Fruit fly (Drosophila melanogaster) whole organism, embryonic: Measurements from ENCODE around the gene BthD.

Experiments used
- ATbp ChIP-seq: fragments of 200-800 bp; sonication (Bioruptor generic); optimal IDR thresholded peaks from 2 replicates; lab custom pipeline; 2017; ENCODE audit warnings: missing biosample characterization, mild to moderate bottlenecking, missing genetic modification characterization, missing genetic modification reagents
- Adf1 ChIP-seq: fragments of 200-800 bp; sonication (Bioruptor generic); IDR thresholded peaks from 2 replicates; pipeline ENCODE4 v1.3.6; 2022; ENCODE audit warnings: missing biosample characterization, missing genetic modification characterization
- BEAF-32 ChIP-seq: fragments of 200-800 bp; sonication (Bioruptor generic); optimal IDR thresholded peaks from 3 replicates; lab custom pipeline; 2017; ENCODE audit warnings: missing biosample characterization, missing genetic modification characterization, mild to moderate bottlenecking, moderate library complexity, missing genetic modification reagents
- CG10565 ChIP-seq: fragments of 200-800 bp; sonication (Bioruptor generic); optimal IDR thresholded peaks from 3 replicates; lab custom pipeline; 2016; ENCODE audit warnings: missing biosample characterization, mild to moderate bottlenecking, missing genetic modification characterization
- CG11723 ChIP-seq: fragments of 200-800 bp; sonication (Bioruptor generic); optimal IDR thresholded peaks from 2 replicates; lab custom pipeline; 2017; ENCODE audit warnings: missing biosample characterization, mild to moderate bottlenecking, missing genetic modification characterization
- CG14441 ChIP-seq: fragments of 200-800 bp; sonication (Bioruptor generic); IDR thresholded peaks from 2 replicates; pipeline ENCODE4 v1.3.6; 2022; ENCODE audit warnings: missing biosample characterization, missing genetic modification characterization
- CG15073 ChIP-seq: fragments of 200-800 bp; sonication (Bioruptor generic); optimal IDR thresholded peaks from 2 replicates; lab custom pipeline; 2016; ENCODE audit warnings: missing biosample characterization, missing genetic modification characterization
- CG15696 ChIP-seq: fragments of 200-800 bp; sonication (Bioruptor generic); optimal IDR thresholded peaks from 2 replicates; lab custom pipeline; 2019; ENCODE audit warnings: missing biosample characterization, mild to moderate bottlenecking, missing genetic modification characterization, moderate library complexity
- CG16815 ChIP-seq: fragments of 200-800 bp; sonication (Bioruptor generic); optimal IDR thresholded peaks from 3 replicates; lab custom pipeline; 2017; ENCODE audit warnings: missing biosample characterization, mild to moderate bottlenecking, missing genetic modification characterization
- CG17829 ChIP-seq: fragments of 200-800 bp; optimal IDR thresholded peaks from 2 replicates; lab custom pipeline; 2019; ENCODE audit warnings: missing biosample characterization, mild to moderate bottlenecking, missing genetic modification characterization, moderate library complexity
- CG2120 ChIP-seq: fragments of 200-800 bp; sonication (Bioruptor generic); optimal IDR thresholded peaks from 3 replicates; lab custom pipeline; 2016; ENCODE audit warnings: missing biosample characterization, missing genetic modification characterization
- CG2875 ChIP-seq: fragments of 200-800 bp; sonication (Bioruptor generic); optimal IDR thresholded peaks from 2 replicates; lab custom pipeline; 2017; ENCODE audit warnings: missing biosample characterization, mild to moderate bottlenecking, missing genetic modification characterization, missing genetic modification reagents
- CG31388 ChIP-seq: fragments of 200-800 bp; sonication (Bioruptor generic); optimal IDR thresholded peaks from 2 replicates; lab custom pipeline; 2016; ENCODE audit warnings: missing biosample characterization, missing genetic modification characterization
- CG6654 ChIP-seq: fragments of 200-800 bp; sonication (Bioruptor generic); optimal IDR thresholded peaks from 2 replicates; lab custom pipeline; 2017; ENCODE audit warnings: missing biosample characterization, mild to moderate bottlenecking, missing genetic modification characterization
- CG8290 ChIP-seq, 3 experiments: fragments of 200-800 bp; sonication (Bioruptor generic); optimal IDR thresholded peaks; 2 replicates each; lab custom pipeline; 2016 to 2019; ENCODE audit warnings: missing biosample characterization in 3 of 3, missing genetic modification characterization in 3 of 3, mild to moderate bottlenecking in 2 of 3, moderate library complexity in 1 of 3
- CG9876 ChIP-seq: fragments of 200-800 bp; sonication (Bioruptor generic); optimal IDR thresholded peaks from 2 replicates; lab custom pipeline; 2016; ENCODE audit warnings: missing biosample characterization, missing genetic modification characterization
- CoRest ChIP-seq: fragments of 200-800 bp; sonication (Bioruptor generic); optimal IDR thresholded peaks from 3 replicates; lab custom pipeline; 2018; ENCODE audit warnings: missing biosample characterization, mild to moderate bottlenecking, missing genetic modification characterization, moderate library complexity
- Dfd ChIP-seq, 2 experiments: fragments of >200 bp; optimal IDR thresholded peaks; 2 replicates each; lab custom pipeline; 2017; ENCODE audit warnings: missing biosample characterization in 2 of 2, missing genetic modification characterization in 2 of 2
- Dip2 ChIP-seq: fragments of 200-800 bp; sonication (Bioruptor generic); IDR thresholded peaks from 2 replicates; pipeline ENCODE4 v1.3.6; 2022; ENCODE audit warnings: missing biosample characterization, missing genetic modification characterization
- Dip3 ChIP-seq: fragments of 200-800 bp; sonication (Bioruptor generic); optimal IDR thresholded peaks from 3 replicates; lab custom pipeline; 2016; ENCODE audit warnings: missing biosample characterization, missing genetic modification characterization
- Ets65A ChIP-seq: fragments of 200-800 bp; sonication (Bioruptor generic); peaks from one replicate; lab custom pipeline; 2016; ENCODE audit warnings: missing biosample characterization, missing genetic modification characterization
- Ets97D ChIP-seq: fragments of 200-800 bp; sonication (Bioruptor generic); optimal IDR thresholded peaks from 3 replicates; lab custom pipeline; 2016; ENCODE audit warnings: missing biosample characterization, missing genetic modification characterization
- Fer1 ChIP-seq: fragments of 200-800 bp; sonication (Bioruptor generic); optimal IDR thresholded peaks from 2 replicates; lab custom pipeline; 2017; ENCODE audit warnings: missing biosample characterization, mild to moderate bottlenecking, missing genetic modification characterization
- HLH3B ChIP-seq: fragments of 200-800 bp; sonication (Bioruptor generic); IDR thresholded peaks from 2 replicates; pipeline ENCODE4 v1.3.6; 2022; ENCODE audit warnings: missing biosample characterization, missing genetic modification characterization
- HLHmδ ChIP-seq: fragments of 200-800 bp; sonication (Bioruptor generic); optimal IDR thresholded peaks from 2 replicates; lab custom pipeline; 2018; ENCODE audit warnings: missing biosample characterization, mild to moderate bottlenecking, missing genetic modification characterization, moderate library complexity
- Hand ChIP-seq: fragments of 200-800 bp; sonication (Bioruptor generic); optimal IDR thresholded peaks from 2 replicates; lab custom pipeline; 2017; ENCODE audit warnings: mild to moderate bottlenecking, missing biosample characterization, missing genetic modification reagents, missing genetic modification characterization
- Hey ChIP-seq: fragments of 200-800 bp; sonication (Bioruptor generic); optimal IDR thresholded peaks from 3 replicates; lab custom pipeline; 2018; ENCODE audit warnings: missing biosample characterization, mild to moderate bottlenecking, missing genetic modification characterization
- Hr3 ChIP-seq: fragments of 200-800 bp; sonication (Bioruptor generic); optimal IDR thresholded peaks from 3 replicates; lab custom pipeline; 2016; ENCODE audit warnings: missing biosample characterization, missing genetic modification characterization
- Jarid2 ChIP-seq: fragments of 200-800 bp; sonication (Bioruptor generic); optimal IDR thresholded peaks from 3 replicates; lab custom pipeline; 2017; ENCODE audit warnings: mild to moderate bottlenecking, missing biosample characterization, missing genetic modification reagents, missing genetic modification characterization
- Meics ChIP-seq: fragments of 200-800 bp; sonication (Bioruptor generic); optimal IDR thresholded peaks from 2 replicates; lab custom pipeline; 2017; ENCODE audit warnings: missing biosample characterization, mild to moderate bottlenecking, missing genetic modification characterization
- NC2β ChIP-seq: fragments of 200-800 bp; sonication (Bioruptor generic); optimal IDR thresholded peaks from 2 replicates; lab custom pipeline; 2016; ENCODE audit warnings: missing biosample characterization, missing genetic modification characterization
- Neu2 ChIP-seq: fragments of 200-800 bp; sonication (Bioruptor generic); optimal IDR thresholded peaks from 3 replicates; lab custom pipeline; 2016; ENCODE audit warnings: missing biosample characterization, missing genetic modification characterization, borderline replicate concordance
- Poxn ChIP-seq: fragments of 200-800 bp; sonication (Bioruptor generic); IDR thresholded peaks from 2 replicates; pipeline ENCODE4 v1.3.6; 2022; ENCODE audit warnings: missing biosample characterization, missing genetic modification characterization
- az2 ChIP-seq: fragments of 200-800 bp; sonication (Bioruptor generic); optimal IDR thresholded peaks from 3 replicates; lab custom pipeline; 2016; ENCODE audit warnings: missing biosample characterization, missing genetic modification characterization
- dan ChIP-seq: fragments of 200-800 bp; sonication (Bioruptor generic); IDR thresholded peaks from 2 replicates; pipeline ENCODE4 v1.3.6; 2022; ENCODE audit warnings: missing biosample characterization, missing genetic modification characterization
- nmo ChIP-seq: fragments of 200-800 bp; sonication (Bioruptor generic); optimal IDR thresholded peaks from 2 replicates; lab custom pipeline; 2018; ENCODE audit warnings: missing biosample characterization, mild to moderate bottlenecking, missing genetic modification characterization, moderate library complexity
- oc ChIP-seq: fragments of 200-800 bp; sonication (Bioruptor generic); optimal IDR thresholded peaks from 2 replicates; lab custom pipeline; 2018; ENCODE audit warnings: missing biosample characterization, mild to moderate bottlenecking, missing genetic modification characterization, moderate library complexity
- pita ChIP-seq: fragments of 200-800 bp; sonication (Bioruptor generic); optimal IDR thresholded peaks from 2 replicates; lab custom pipeline; 2017; ENCODE audit warnings: missing biosample characterization, mild to moderate bottlenecking, missing genetic modification characterization
- salm ChIP-seq: fragments of 200-800 bp; sonication (Bioruptor generic); optimal IDR thresholded peaks from 2 replicates; lab custom pipeline; 2018; ENCODE audit warnings: missing biosample characterization, mild to moderate bottlenecking, missing genetic modification characterization
- sc ChIP-seq, 3 experiments: fragments of >200 bp in 2 of 3; fragments of 200-800 bp in 1 of 3; sonication (Bioruptor generic) in 1 of 3; optimal IDR thresholded peaks; 2 replicates in 2 of 3; 3 replicates in 1 of 3; lab custom pipeline; 2017; ENCODE audit warnings: mild to moderate bottlenecking in 1 of 3, missing biosample characterization in 1 of 3, missing genetic modification characterization in 1 of 3, missing genetic modification reagents in 1 of 3
- sd ChIP-seq: fragments of 200-800 bp; sonication (Bioruptor generic); optimal IDR thresholded peaks from 3 replicates; lab custom pipeline; 2018; ENCODE audit warnings: missing biosample characterization, mild to moderate bottlenecking, missing genetic modification characterization, moderate library complexity
- seq ChIP-seq: fragments of 200-800 bp; sonication (Bioruptor generic); IDR thresholded peaks from 2 replicates; pipeline ENCODE4 v1.3.6; 2022; ENCODE audit warnings: missing biosample characterization, missing genetic modification characterization
- sim ChIP-seq: fragments of 200-800 bp; sonication (Bioruptor generic); IDR thresholded peaks from 2 replicates; pipeline ENCODE4 v1.3.6; 2022; ENCODE audit warnings: missing biosample characterization, missing genetic modification characterization
- sna ChIP-seq: fragments of 200-800 bp; sonication (Bioruptor generic); IDR thresholded peaks from 2 replicates; pipeline ENCODE4 v1.3.6; 2022; ENCODE audit warnings: missing biosample characterization, missing genetic modification characterization; ENCODE audit not compliant: partially characterized antibody
- trem ChIP-seq: fragments of 200-800 bp; optimal IDR thresholded peaks from 3 replicates; lab custom pipeline; 2019; ENCODE audit warnings: missing biosample characterization, mild to moderate bottlenecking, missing genetic modification characterization, moderate library complexity
- vvl ChIP-seq: fragments of 200-800 bp; sonication (Bioruptor generic); IDR thresholded peaks from 2 replicates; pipeline ENCODE4 v1.3.6; 2022; ENCODE audit warnings: missing biosample characterization, missing genetic modification characterization
- wek ChIP-seq: fragments of 200-800 bp; sonication (Bioruptor generic); optimal IDR thresholded peaks from 3 replicates; lab custom pipeline; 2018; ENCODE audit warnings: missing biosample characterization, mild to moderate bottlenecking, missing genetic modification characterization, moderate library complexity
- z ChIP-seq: fragments of 200-800 bp; sonication (Bioruptor generic); IDR thresholded peaks from 3 replicates; pipeline ENCODE4 v1.3.6; 2022; ENCODE audit warnings: missing biosample characterization, missing genetic modification characterization

Gene BthD

dm6 chrX:13616417-13617050 lies 4.6 kb downstream of the BthD start, which contains the start of the genes tth and Tango2 (continued):
- peak; percentile 62 for TF ChIP-seq vvl (GFP tag; lab: Robert Waterston, UW)
- peak; percentile 94 for TF ChIP-seq Ets65A
- TF ChIP-seq Dip2, result no peak
- TF ChIP-seq sd (tag; lab: Kevin White, UChicago), result no peak
- TF ChIP-seq Hand (GFP tag; lab: Kevin White, UChicago), result no peak
- TF ChIP-seq z (GFP tag; lab: Robert Waterston, UW), result no peak; the same call in 2 of the 3 replicates
- no peak for TF ChIP-seq dan (GFP tag; lab: Robert Waterston, UW)
- TF ChIP-seq Dip3 (GFP tag; lab: Kevin White, UChicago), result peak; percentile 66
- TF ChIP-seq Dfd (GFP tag; optimal IDR thresholded peaks at IDR 0.05; lab: Kevin White, UChicago), result no peak
- peak; percentile 76 for TF ChIP-seq Hr3 (GFP tag; lab: Kevin White, UChicago)
- peak; percentile 60 for TF ChIP-seq Poxn (GFP tag; lab: Robert Waterston, UW)
- no peak for TF ChIP-seq CG31388 (GFP tag; lab: Kevin White, UChicago)
- TF ChIP-seq sna (GFP tag; lab: Robert Waterston, UW), result peak; percentile 19; the same call in 1 of the 2 replicates
- peak; percentile 46; the same call in 1 of the 2 replicates for TF ChIP-seq HLH3B (GFP tag; lab: Robert Waterston, UW)
- TF ChIP-seq CoRest (tag; lab: Kevin White, UChicago), result peak; percentile 86
- TF ChIP-seq CG14441 (GFP tag; lab: Robert Waterston, UW), result peak; percentile 63
- TF ChIP-seq az2 (GFP tag; lab: Kevin White, UChicago), result peak; percentile 91
- peak; percentile 50; the same call in 1 of the 2 replicates for TF ChIP-seq seq (GFP tag; lab: Robert Waterston, UW)
- TF ChIP-seq ATbp, result peak; percentile 27
- TF ChIP-seq salm (tag; lab: Kevin White, UChicago), result peak; percentile 51
- peak; percentile 79 for TF ChIP-seq Meics
- peak; percentile 59 for TF ChIP-seq Ets97D (GFP tag; lab: Kevin White, UChicago)
- TF ChIP-seq CG17829, result peak; percentile 60
- peak; percentile 11 for TF ChIP-seq CG9876
- no peak for TF ChIP-seq Neu2 (GFP tag; lab: Kevin White, UChicago)
- TF ChIP-seq CG15073, result no peak
- TF ChIP-seq HLHmδ, result no peak
- TF ChIP-seq sc (optimal IDR thresholded peaks at IDR 0.05; lab: Kevin White, UChicago), result no peak
- TF ChIP-seq sc (GFP tag; optimal IDR thresholded peaks at IDR 0.05; lab: Kevin White, UChicago), result no peak
- TF ChIP-seq wek, result no peak
- no peak for TF ChIP-seq CG10565 (GFP tag; lab: Kevin White, UChicago)
- TF ChIP-seq CG6654 (GFP tag; lab: Kevin White, UChicago), result no peak
- no peak for TF ChIP-seq Jarid2 (GFP tag; lab: Kevin White, UChicago)
- TF ChIP-seq Adf1 (GFP tag; lab: Robert Waterston, UW), result peak; percentile 14; the same call in 1 of the 2 replicates
- TF ChIP-seq BEAF-32 (GFP tag; lab: Kevin White, UChicago), result peak; percentile 80
- peak; percentile 70 for TF ChIP-seq Fer1 (GFP tag; lab: Kevin White, UChicago)
- TF ChIP-seq pita, result no peak
- peak; percentile 32 for TF ChIP-seq CG2875 (GFP tag; lab: Kevin White, UChicago)
- TF ChIP-seq CG2120 (GFP tag; lab: Kevin White, UChicago), result peak; percentile 91
- TF ChIP-seq oc (tag; lab: Kevin White, UChicago), result no peak
- no peak for TF ChIP-seq CG11723 (GFP tag; lab: Kevin White, UChicago)
- TF ChIP-seq nmo (GFP tag; lab: Kevin White, UChicago), result peak; percentile 83
- TF ChIP-seq CG8290 (GFP tag; optimal IDR thresholded peaks at IDR 0.05; lab: Kevin White, UChicago), result peak; percentile 5
- TF ChIP-seq CG8290 (tag; optimal IDR thresholded peaks at IDR 0.05; lab: Kevin White, UChicago), result no peak
- TF ChIP-seq trem (tag; lab: Kevin White, UChicago), result peak; percentile 31
- TF ChIP-seq CG16815, result peak; percentile 59
- TF ChIP-seq NC2β (GFP tag; lab: Kevin White, UChicago), result peak; percentile 52
- TF ChIP-seq CG15696, result peak; percentile 74
- TF ChIP-seq Hey (tag; lab: Kevin White, UChicago), result peak; percentile 46
- no peak for TF ChIP-seq sim (GFP tag; lab: Robert Waterston, UW)
